Worm (Caenorhabditis elegans): ENCODE measurements around the gene Y49E10.27.

The Y49E10.27 gene

ce11 chrIII:12424663-12425062 is 9.5 kb upstream of the Y49E10.27 start:
- no peak for TF ChIP-seq sox-4 (tag; optimal IDR thresholded peaks at IDR 0.05)
- no peak for TF ChIP-seq elt-4 (tag; optimal IDR thresholded peaks at IDR 0.05)
- no peak for TF ChIP-seq C08G9.2 (tag; optimal IDR thresholded peaks at IDR 0.05)
- no peak for TF ChIP-seq ceh-14 (tag; optimal IDR thresholded peaks at IDR 0.05)
- no peak for TF ChIP-seq ttx-3 (tag; optimal IDR thresholded peaks at IDR 0.05)
- no peak for TF ChIP-seq lim-6 (tag; optimal IDR thresholded peaks at IDR 0.05)
- TF ChIP-seq eyg-1 (tag; optimal IDR thresholded peaks at IDR 0.05), result no peak
- no peak for TF ChIP-seq pat-9 (tag; optimal IDR thresholded peaks at IDR 0.05)
- no peak for TF ChIP-seq hlh-13 (GFP tag; optimal IDR thresholded peaks at IDR 0.05)
- no peak for TF ChIP-seq ceh-30 (tag; optimal IDR thresholded peaks at IDR 0.05)
- TF ChIP-seq tbx-2 (tag; optimal IDR thresholded peaks at IDR 0.05), result no peak
- TF ChIP-seq syd-9 (tag; optimal IDR thresholded peaks at IDR 0.05), result no peak
- no peak for TF ChIP-seq ets-4 (tag; optimal IDR thresholded peaks at IDR 0.05)
- no peak for TF ChIP-seq ceh-2 (tag; optimal IDR thresholded peaks at IDR 0.05)
- TF ChIP-seq T23F11.4 (GFP tag; optimal IDR thresholded peaks at IDR 0.05), result no peak
- no peak for TF ChIP-seq ceh-34 (tag; optimal IDR thresholded peaks at IDR 0.05)
- no peak for TF ChIP-seq pag-3 (tag; optimal IDR thresholded peaks at IDR 0.05; ENCODE audit: borderline replicate concordance)
- TF ChIP-seq odd-2 (tag; optimal IDR thresholded peaks at IDR 0.05), result no peak
- TF ChIP-seq ceh-6 (GFP tag; optimal IDR thresholded peaks at IDR 0.05), result no peak
- no peak for TF ChIP-seq F13H6.1 (tag; optimal IDR thresholded peaks at IDR 0.05)

- TF ChIP-seq K09A11.1 (tag; optimal IDR thresholded peaks at IDR 0.05; ENCODE audit: insufficient read depth) (no peak), pqm-1 (tag; optimal IDR thresholded peaks at IDR 0.05) (no peak), npax-4 (tag; optimal IDR thresholded peaks at IDR 0.05) (no peak), nhr-232 (tag; optimal IDR thresholded peaks at IDR 0.05) (no peak), ceh-6 (GFP tag; optimal IDR thresholded peaks at IDR 0.05) (no peak), ceh-9 (tag; optimal IDR thresholded peaks at IDR 0.05) (no peak), elt-4 (tag; optimal IDR thresholded peaks at IDR 0.05) (no peak), hlh-6 (tag; optimal IDR thresholded peaks at IDR 0.05) (no peak), hlh-8 (tag; optimal IDR thresholded peaks at IDR 0.05) (no peak), nhr-11 (tag; optimal IDR thresholded peaks at IDR 0.05) (no peak), pat-9 (tag; optimal IDR thresholded peaks at IDR 0.05) (no peak), ceh-34 (tag; optimal IDR thresholded peaks at IDR 0.05) (no peak), K02D7.2 (tag; optimal IDR thresholded peaks at IDR 0.05) (no peak)
Measured at ce11 chrIII:12425846-12426405, 8.3 kb upstream of the Y49E10.27 start.

ce11 chrIII:12426558-12426957 is 7.6 kb upstream of the Y49E10.27 start, which contains the start of gene pie-1:
Gene pie-1, plus strand, starts transcription at chrIII:12426893.
- no peak for TF ChIP-seq unc-86 (tag; optimal IDR thresholded peaks at IDR 0.05)
- TF ChIP-seq dmd-4 (tag; optimal IDR thresholded peaks at IDR 0.05; ENCODE audit: borderline replicate concordance), result no peak
- no peak for TF ChIP-seq ceh-48 (tag; optimal IDR thresholded peaks at IDR 0.05)
- no peak for TF ChIP-seq ceh-34 (tag; optimal IDR thresholded peaks at IDR 0.05)
- TF ChIP-seq Y22D7AL.16 (tag; optimal IDR thresholded peaks at IDR 0.05), result no peak
- no peak for TF ChIP-seq ceh-14 (tag; optimal IDR thresholded peaks at IDR 0.05)
- TF ChIP-seq ceh-18 (tag; optimal IDR thresholded peaks at IDR 0.05), result no peak
- no peak for TF ChIP-seq K02D7.2 (tag; optimal IDR thresholded peaks at IDR 0.05)
- TF ChIP-seq eyg-1 (tag; optimal IDR thresholded peaks at IDR 0.05), result no peak
- TF ChIP-seq pat-9 (tag; optimal IDR thresholded peaks at IDR 0.05), result no peak
- TF ChIP-seq ama-1 (optimal IDR thresholded peaks at IDR 0.05), result no peak
- no peak for TF ChIP-seq ceh-30 (tag; optimal IDR thresholded peaks at IDR 0.05)
- TF ChIP-seq che-1 (tag; optimal IDR thresholded peaks at IDR 0.05), result no peak
- TF ChIP-seq ttx-3 (tag; optimal IDR thresholded peaks at IDR 0.05), result no peak
- no peak for TF ChIP-seq ceh-24 (tag; optimal IDR thresholded peaks at IDR 0.05)
- no peak for TF ChIP-seq rnt-1 (tag; optimal IDR thresholded peaks at IDR 0.05)
- no peak for TF ChIP-seq T23F11.4 (GFP tag; optimal IDR thresholded peaks at IDR 0.05)
- TF ChIP-seq ets-4 (tag; optimal IDR thresholded peaks at IDR 0.05), result no peak
